Worm (Caenorhabditis elegans): Measurements from ENCODE around the gene Y75B8A.32.

Y75B8A.32 gene

ce11 chrIII:12351301-12351700 lies 7.1 kb downstream of the Y75B8A.32 start, which contains the start of the genes pph-4.1 and Y75B8A.31 (continued):
- no peak for TF ChIP-seq gei-17 (GFP tag; optimal IDR thresholded peaks at IDR 0.05)
- TF ChIP-seq egl-18 (GFP tag; IDR thresholded peaks at IDR 0.05): no peak
- TF ChIP-seq atf-7 (tag; optimal IDR thresholded peaks at IDR 0.05): no peak
- TF ChIP-seq nfyb-1 (GFP tag; IDR thresholded peaks at IDR 0.05): peak; percentile 61; the same call in 1 of the 2 replicates
- no peak for TF ChIP-seq T26A5.8 (tag; optimal IDR thresholded peaks at IDR 0.05)
- peak; percentile 59; the same call in 1 of the 2 replicates for TF ChIP-seq Y67H2A.10 (GFP tag; conservative IDR thresholded peaks at IDR 0.05)
- peak; percentile 62; the same call in 1 of the 2 replicates for TF ChIP-seq cebp-1 (GFP tag; IDR thresholded peaks at IDR 0.05)
- TF ChIP-seq cebp-1 (tag; optimal IDR thresholded peaks at IDR 0.05): peak; percentile 69
- TF ChIP-seq pbrm-1 (GFP tag; IDR thresholded peaks at IDR 0.05): peak; percentile 78; the same call in 1 of the 2 replicates
- no peak for TF ChIP-seq hlh-26 (GFP tag; conservative IDR thresholded peaks at IDR 0.05)
- TF ChIP-seq attf-6 (GFP tag; IDR thresholded peaks at IDR 0.05): no peak
- peak; percentile 42 for TF ChIP-seq efl-1 (GFP tag; optimal IDR thresholded peaks at IDR 0.05)
- peak; percentile 98 for TF ChIP-seq mcd-1 (GFP tag; IDR thresholded peaks at IDR 0.05)
- no peak for TF ChIP-seq repo-1 (tag; optimal IDR thresholded peaks at IDR 0.05)
- TF ChIP-seq F49E8.2 (tag; optimal IDR thresholded peaks at IDR 0.05; ENCODE audit: insufficient read depth): no peak
- 0 out of 2 replicates have a peak, but pooled peaks have one; percentile 48 for TF ChIP-seq let-526 (GFP tag; IDR thresholded peaks at IDR 0.05)
- no peak for TF ChIP-seq hrde-1 (tag; optimal IDR thresholded peaks at IDR 0.05; ENCODE audit: borderline replicate concordance)
- 0 out of 2 replicates have a peak, but pooled peaks have one; percentile 15 for TF ChIP-seq hmg-20 (GFP tag; IDR thresholded peaks at IDR 0.05)
- peak; percentile 85 for TF ChIP-seq K11D2.4 (GFP tag; IDR thresholded peaks at IDR 0.05)
- TF ChIP-seq hmg-1.2 (GFP tag; IDR thresholded peaks at IDR 0.05): peak; percentile 43; the same call in 1 of the 2 replicates
- TF ChIP-seq ceh-27 (GFP tag; optimal IDR thresholded peaks at IDR 0.05): peak; percentile 66
- TF ChIP-seq xnd-1 (tag; optimal IDR thresholded peaks at IDR 0.05): peak; percentile 36
- no peak for TF ChIP-seq hlh-12 (tag; optimal IDR thresholded peaks at IDR 0.05)
- TF ChIP-seq nhr-90 (tag; optimal IDR thresholded peaks at IDR 0.05): no peak
- TF ChIP-seq rcor-1 (GFP tag; IDR thresholded peaks at IDR 0.05): peak; percentile 76
- TF ChIP-seq bed-1 (GFP tag; IDR thresholded peaks at IDR 0.05): no peak
- TF ChIP-seq attf-3 (GFP tag; conservative IDR thresholded peaks at IDR 0.05): peak; percentile 51; the same call in 1 of the 2 replicates
- peak; percentile 51 for TF ChIP-seq nhr-80 (tag; optimal IDR thresholded peaks at IDR 0.05)
- TF ChIP-seq snpc-1.1 (tag; optimal IDR thresholded peaks at IDR 0.05; ENCODE audit: insufficient read depth): peak; percentile 48
- TF ChIP-seq lsl-1 (GFP tag; optimal IDR thresholded peaks at IDR 0.05): peak; percentile 68
- TF ChIP-seq ekl-4 (GFP tag; IDR thresholded peaks at IDR 0.05): 0 out of 2 replicates have a peak, but pooled peaks have one; percentile 71
- no peak for TF ChIP-seq Y56A3A.18 (GFP tag; IDR thresholded peaks at IDR 0.05)
- TF ChIP-seq ceh-91 (GFP tag; IDR thresholded peaks at IDR 0.05): peak; percentile 87
- peak; percentile 85 for TF ChIP-seq madf-6 (GFP tag; IDR thresholded peaks at IDR 0.05)
- peak; percentile 79 for TF ChIP-seq lin-40 (tag; optimal IDR thresholded peaks at IDR 0.05)
- peak; percentile 70; the same call in 1 of the 2 replicates for TF ChIP-seq Y95B8A.8 (GFP tag; IDR thresholded peaks at IDR 0.05)
- no peak; the same call in 1 of the 2 replicates for TF ChIP-seq aptf-2 (GFP tag; conservative IDR thresholded peaks at IDR 0.05)
- no peak for TF ChIP-seq Y53F4B.3 (GFP tag; IDR thresholded peaks at IDR 0.05)
- TF ChIP-seq nhr-179 (tag; optimal IDR thresholded peaks at IDR 0.05): no peak
- peak; percentile 66 for TF ChIP-seq D2030.7 (GFP tag; IDR thresholded peaks at IDR 0.05)
- no peak for TF ChIP-seq F52B5.7 (tag; optimal IDR thresholded peaks at IDR 0.05)
- TF ChIP-seq madf-8 (GFP tag; conservative IDR thresholded peaks at IDR 0.05): peak; percentile 41; the same call in 1 of the 2 replicates
- TF ChIP-seq zfh-2 (GFP tag; conservative IDR thresholded peaks at IDR 0.05): no peak
- TF ChIP-seq ztf-3 (GFP tag; optimal IDR thresholded peaks at IDR 0.05): no peak
- no peak for TF ChIP-seq C17E4.6 (GFP tag; IDR thresholded peaks at IDR 0.05)
- TF ChIP-seq let-607 (tag; optimal IDR thresholded peaks at IDR 0.05): peak in 1 of 2 experiments; percentile 65
- no peak for TF ChIP-seq sptf-2 (GFP tag; optimal IDR thresholded peaks at IDR 0.05)
- TF ChIP-seq F39B2.1 (GFP tag; IDR thresholded peaks at IDR 0.05): no peak
